Worm (Caenorhabditis elegans): ENCODE results near the gene ZK899.6.
A peak's percentile ranks its signal among the peaks of the same experiment; 100 is the strongest.
"Not testable (repeated sequence)": the region's sequence is repeated elsewhere in the genome, so short reads cannot be mapped to it uniquely, and the experiment has no call there.

The ZK899.6 gene

DNA sequence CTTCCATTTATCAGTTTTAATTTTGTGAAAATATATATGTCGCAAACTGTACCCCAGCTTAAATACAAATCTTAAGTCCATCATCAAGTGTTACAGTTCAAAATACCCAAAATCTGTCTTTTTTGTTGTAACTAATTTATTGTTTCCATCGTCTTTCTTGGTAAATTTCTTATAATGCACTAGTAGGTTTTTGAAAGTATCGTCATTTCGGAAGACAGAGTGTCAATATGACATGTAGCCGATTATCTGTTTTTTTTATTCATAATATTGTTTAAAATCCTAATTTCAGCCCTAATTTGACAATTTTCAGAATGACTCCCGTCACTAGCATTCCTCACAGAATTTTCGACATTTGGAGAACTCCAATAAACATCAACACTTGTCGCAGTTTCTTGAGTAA lies at the start of gene ZK899.6:
Gene ZK899.6 (plus strand): TSS at position 301 of the 400 bp plus-strand sequence.
- not testable (repeated sequence) for TF ChIP-seq W03F9.2, him-1, dao-5 (tag; optimal IDR thresholded peaks at IDR 0.05)

DNA sequence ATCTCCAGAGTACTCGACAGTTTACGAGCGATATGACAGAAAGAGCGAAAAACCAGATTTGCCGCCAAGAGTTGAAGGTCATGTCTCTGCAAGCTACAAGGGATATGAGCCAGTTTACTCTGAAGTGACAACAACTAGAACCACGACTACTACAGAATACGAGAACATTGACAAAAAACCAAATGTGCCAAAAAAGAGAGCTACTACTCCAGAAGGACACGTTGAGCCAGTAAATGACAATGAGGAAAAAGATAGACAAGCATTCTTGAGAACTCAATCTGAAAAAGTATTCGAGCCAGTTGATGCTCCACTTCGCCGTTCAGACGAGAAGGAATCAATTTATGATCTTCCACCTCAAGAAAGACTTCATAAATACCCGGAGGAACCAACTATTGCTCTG lies 45.8 kb upstream of the ZK899.6 start:
- no peak for TF ChIP-seq W03F9.2 (tag; optimal IDR thresholded peaks at IDR 0.05)
- TF ChIP-seq dao-5 (tag; optimal IDR thresholded peaks at IDR 0.05), result no peak
- TF ChIP-seq him-1 (tag; optimal IDR thresholded peaks at IDR 0.05), result no peak

DNA sequence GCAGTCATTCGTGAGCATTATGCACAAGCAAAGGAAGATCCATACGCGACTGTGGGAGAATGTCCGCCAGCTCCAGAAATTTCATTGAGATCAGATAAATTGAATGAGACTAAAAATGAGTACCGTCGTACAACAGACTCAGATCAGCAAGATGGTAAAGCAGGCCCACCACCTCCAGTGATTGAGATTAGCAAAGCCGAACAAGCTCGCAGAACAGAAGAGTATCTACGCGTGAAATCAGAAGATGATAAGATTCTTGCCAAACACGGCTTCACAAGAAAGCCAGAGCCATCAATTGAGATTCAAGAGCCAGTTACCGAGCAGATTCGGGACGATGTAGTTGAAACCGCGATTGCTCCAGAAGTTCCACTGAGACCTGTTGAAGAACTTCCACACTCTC lies 45.2 kb upstream of the ZK899.6 start:
- TF ChIP-seq W03F9.2 (tag; optimal IDR thresholded peaks at IDR 0.05) (no peak), dao-5 (tag; optimal IDR thresholded peaks at IDR 0.05) (no peak), him-1 (tag; optimal IDR thresholded peaks at IDR 0.05) (no peak)

DNA sequence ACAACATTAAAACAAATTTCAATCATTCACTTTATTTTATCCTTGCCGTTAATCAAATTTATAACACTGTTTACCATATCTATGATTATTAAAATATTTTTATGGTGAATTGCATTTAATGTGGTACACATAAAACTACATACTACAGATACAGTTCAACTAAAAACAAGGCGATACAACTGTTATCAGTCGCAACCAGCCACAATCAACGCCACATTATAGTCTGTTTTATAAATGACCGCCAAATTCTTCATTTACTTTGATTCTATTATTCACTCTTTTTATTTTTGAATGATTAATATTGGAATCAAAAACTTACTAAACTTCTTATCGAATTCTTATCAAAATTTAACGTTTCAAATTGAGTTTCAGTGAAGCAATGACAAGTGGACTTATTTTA lies 35.1 kb upstream of the ZK899.6 start, which contains the start of gene B0272.4:
Gene B0272.4 (plus strand): TSS at position 373 of the 400 bp plus-strand sequence.
- TF ChIP-seq him-1 (tag; optimal IDR thresholded peaks at IDR 0.05), result no peak
- no peak for TF ChIP-seq dao-5 (tag; optimal IDR thresholded peaks at IDR 0.05)

DNA sequence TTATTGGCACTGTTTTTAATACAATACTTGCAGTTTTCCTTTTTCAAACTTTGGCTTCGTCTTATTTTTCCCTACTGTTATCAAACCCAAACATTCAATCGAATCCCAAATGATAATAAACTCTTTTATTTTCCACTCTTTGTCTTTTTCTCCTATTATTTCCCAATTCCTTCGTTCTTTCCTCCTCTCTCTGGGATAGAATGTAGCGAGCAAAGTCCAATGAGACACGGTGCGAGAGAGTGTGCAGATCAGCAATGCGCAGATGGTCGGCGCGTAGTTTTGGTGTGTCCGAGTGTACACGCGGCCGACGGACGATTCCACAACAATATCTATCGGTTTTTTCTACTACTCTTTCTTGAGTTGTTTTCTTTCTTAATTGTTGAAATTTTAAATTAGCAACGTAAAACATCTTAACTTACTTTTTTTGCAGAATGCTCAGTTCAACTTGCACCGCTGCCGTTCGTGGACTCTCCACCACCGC lies 32.1 kb upstream of the ZK899.6 start, which contains the start of gene B0272.3:
Gene B0272.3 (plus strand): TSS at position 431 of the 481 bp plus-strand sequence.
- no peak for TF ChIP-seq him-1 (tag; optimal IDR thresholded peaks at IDR 0.05)
- TF ChIP-seq dao-5 (tag; optimal IDR thresholded peaks at IDR 0.05), result no peak
- TF ChIP-seq W03F9.2 (tag; optimal IDR thresholded peaks at IDR 0.05), result no peak

DNA sequence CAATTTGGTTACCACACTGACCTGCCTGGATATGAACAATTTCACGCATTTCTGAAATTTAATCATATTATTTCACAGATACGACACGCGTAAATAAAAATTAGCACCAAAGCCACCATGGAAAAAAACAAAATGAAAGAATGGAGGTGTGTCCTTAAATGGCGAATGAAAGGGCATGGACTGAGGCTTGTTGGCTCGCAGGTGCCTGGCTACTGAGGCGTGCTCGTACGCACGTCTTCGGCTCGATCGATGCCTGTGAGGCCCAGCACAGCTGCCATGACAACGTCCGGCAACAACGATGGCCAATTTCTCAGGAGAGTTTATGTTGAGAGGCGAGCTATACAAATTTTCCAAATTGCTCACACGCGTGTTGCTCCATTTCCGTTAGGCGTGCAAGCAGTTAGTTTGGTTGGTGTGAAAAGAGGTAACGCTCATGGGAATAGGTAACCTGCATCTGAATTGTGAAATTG lies 26.3 kb upstream of the ZK899.6 start, which contains the start of gene tbb-4:
Gene tbb-4 (minus strand): TSS at position 51 of the 470 bp plus-strand sequence.
- TF ChIP-seq W03F9.2 (tag; optimal IDR thresholded peaks at IDR 0.05), result no peak
- no peak for TF ChIP-seq him-1 (tag; optimal IDR thresholded peaks at IDR 0.05)
- no peak for TF ChIP-seq dao-5 (tag; optimal IDR thresholded peaks at IDR 0.05)

DNA sequence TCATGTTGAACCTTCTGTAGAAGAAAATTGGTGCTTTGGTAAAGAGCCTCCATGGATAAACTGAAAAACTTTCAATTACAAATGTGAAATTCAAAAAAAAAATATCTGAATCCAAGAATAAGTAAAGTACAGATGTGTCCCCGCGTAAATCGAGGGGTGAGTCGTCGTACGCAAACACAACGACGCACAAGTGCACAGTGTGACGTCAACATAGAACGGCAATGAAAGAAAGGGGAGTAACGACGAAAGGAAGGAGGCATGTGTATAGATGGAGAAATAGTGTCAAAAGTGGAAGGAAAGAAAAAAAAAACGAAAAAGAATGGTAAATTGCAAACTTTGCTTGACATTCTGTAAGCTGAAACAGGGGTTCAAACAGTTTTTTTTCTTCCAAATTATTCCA lies 21.6 kb upstream of the ZK899.6 start, which contains the start of gene memb-1:
Gene memb-1 (minus strand): TSS at position 60 of the 400 bp plus-strand sequence.
- TF ChIP-seq W03F9.2 (tag; optimal IDR thresholded peaks at IDR 0.05) (peak; percentile 14), him-1 (tag; optimal IDR thresholded peaks at IDR 0.05) (peak; percentile 64), dao-5 (tag; optimal IDR thresholded peaks at IDR 0.05) (no peak)

DNA sequence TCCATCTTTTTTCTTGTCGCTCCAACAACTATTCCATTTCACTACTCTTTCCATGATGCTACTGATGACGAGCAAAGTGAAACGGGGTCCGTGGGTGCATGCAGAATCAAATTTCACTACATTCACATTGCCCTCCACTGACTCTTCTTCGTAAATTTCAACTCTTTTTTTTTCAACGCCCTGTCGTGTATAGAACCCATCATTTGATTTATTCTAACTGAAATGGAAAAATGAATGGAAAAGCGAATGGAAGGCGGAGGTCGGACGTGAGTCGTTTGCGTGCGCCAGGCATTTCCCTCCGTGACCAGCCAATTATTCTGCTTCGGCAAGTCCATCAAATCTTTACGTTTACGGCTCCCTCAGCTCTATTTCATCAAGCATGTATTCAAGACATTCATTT lies 19.3 kb upstream of the ZK899.6 start:
- TF ChIP-seq dao-5 (tag; optimal IDR thresholded peaks at IDR 0.05), result no peak
- no peak for TF ChIP-seq him-1 (tag; optimal IDR thresholded peaks at IDR 0.05)
- TF ChIP-seq W03F9.2 (tag; optimal IDR thresholded peaks at IDR 0.05), result no peak

DNA sequence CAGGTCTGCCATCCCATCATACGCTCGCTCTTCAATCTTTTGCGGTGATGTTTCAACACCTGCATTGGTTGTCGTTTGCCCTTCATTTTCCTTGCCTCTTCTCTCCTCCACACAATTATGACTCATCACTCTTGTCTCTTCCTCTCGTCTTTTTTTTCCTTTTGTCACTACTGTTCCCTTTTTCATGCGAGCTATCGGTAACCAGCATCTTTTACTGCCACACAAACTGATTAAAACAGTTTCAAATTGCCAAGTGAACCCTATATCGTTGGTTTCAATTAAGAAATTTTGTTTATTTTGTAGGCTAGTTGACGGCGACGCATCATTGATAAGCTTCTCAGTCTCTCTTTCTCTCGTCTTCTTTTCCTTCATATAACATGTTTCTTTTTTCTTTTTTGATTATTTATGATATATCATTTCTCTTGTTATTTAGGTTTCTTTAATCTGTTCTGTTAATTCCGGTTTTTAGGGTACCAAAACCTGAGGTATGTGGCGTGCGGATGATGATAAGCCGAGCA lies 16.9 kb upstream of the ZK899.6 start, which contains the start of gene ZK899.1:
Gene ZK899.1 (plus strand): TSS at position 468 of the 518 bp plus-strand sequence.
- TF ChIP-seq W03F9.2 (tag; optimal IDR thresholded peaks at IDR 0.05), result no peak
- TF ChIP-seq dao-5 (tag; optimal IDR thresholded peaks at IDR 0.05), result no peak
- TF ChIP-seq him-1 (tag; optimal IDR thresholded peaks at IDR 0.05), result no peak

DNA sequence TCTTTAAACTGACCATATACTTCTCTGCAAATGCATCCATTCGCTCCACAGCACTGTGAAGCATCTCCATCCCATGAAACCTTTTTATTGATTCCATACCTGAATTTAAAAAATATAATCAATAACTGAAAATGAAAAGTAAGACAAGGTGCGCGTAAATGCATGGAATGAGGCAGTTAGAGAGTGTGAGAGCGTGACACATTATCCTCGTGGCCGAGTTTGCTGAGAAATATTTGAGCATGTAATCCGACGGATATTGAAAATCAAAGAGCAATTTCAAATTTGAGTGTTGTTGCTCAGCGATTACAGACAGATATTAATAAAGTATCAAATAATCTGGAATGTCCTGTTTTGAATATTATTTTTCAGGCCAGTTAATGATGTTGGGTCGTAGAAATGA lies 13.8 kb upstream of the ZK899.6 start, which contains the start of gene ZK899.7:
Gene ZK899.7 (minus strand): TSS at position 101 of the 400 bp plus-strand sequence.
- TF ChIP-seq dao-5 (tag; optimal IDR thresholded peaks at IDR 0.05), result no peak
- TF ChIP-seq W03F9.2 (tag; optimal IDR thresholded peaks at IDR 0.05), result no peak

DNA sequence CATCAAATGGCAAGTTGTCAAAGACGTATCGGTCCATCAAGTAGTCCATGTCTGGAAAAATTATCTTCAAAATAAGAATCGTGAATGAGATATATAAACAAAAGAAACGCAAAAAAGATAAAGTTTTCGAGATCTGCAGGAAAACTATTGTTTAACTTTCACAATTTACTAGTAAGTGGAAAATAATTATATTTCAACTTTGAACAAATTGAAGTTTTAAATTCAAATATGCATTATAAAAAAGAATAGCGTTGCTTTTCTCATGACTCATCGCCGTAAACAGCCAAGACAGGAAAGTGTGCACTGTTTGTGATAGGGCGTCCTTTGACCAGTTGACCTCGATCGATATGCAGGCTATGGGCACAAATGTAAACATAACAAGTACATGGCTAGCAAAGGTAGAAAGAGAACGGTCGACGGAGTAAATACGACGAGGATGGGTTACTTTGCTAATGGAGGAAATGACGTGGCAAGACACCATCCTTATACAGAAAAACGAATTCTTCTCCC lies 11.1 kb upstream of the ZK899.6 start, which contains the start of gene ZK899.2:
Gene ZK899.2 (minus strand): TSS at position 51 of the 510 bp plus-strand sequence.
- no peak for TF ChIP-seq him-1 (tag; optimal IDR thresholded peaks at IDR 0.05)
- no peak for TF ChIP-seq W03F9.2 (tag; optimal IDR thresholded peaks at IDR 0.05)
- no peak for TF ChIP-seq dao-5 (tag; optimal IDR thresholded peaks at IDR 0.05)

DNA sequence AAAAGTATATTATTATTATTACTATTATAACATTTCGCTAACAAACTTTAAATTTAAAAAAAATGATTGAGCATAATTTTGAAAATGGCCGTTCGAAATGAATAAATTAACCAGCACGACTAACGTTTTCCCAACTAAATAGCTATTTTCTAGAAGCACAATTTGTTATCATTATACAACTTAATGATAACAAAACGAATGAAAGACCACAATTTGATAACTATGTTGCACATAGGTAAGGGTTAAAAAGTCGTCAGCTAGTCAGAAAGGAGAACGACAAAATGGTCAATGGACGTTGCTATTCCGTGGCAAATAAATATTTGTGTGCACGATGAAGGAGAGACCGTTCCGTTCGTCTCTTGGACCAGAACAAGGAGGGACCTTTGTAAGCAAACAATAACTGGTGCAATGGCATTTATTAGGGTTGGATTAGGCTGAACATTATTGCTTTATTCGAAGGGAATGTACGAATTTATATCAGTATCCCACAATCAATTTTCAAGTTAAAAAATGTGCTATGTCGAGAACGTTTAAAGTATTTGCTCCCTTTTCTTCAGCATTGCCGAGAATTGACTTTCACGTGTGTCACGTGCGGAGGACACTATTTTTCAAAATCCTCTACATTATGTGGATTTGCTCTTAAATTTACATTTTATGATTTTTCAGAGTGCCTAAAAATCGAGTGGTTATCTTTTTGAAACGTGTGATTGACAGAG lies 10.5 kb upstream of the ZK899.6 start, which contains the start of gene ZK899.3:
Gene ZK899.3 (plus strand): TSS at position 666 of the 716 bp plus-strand sequence.
- no peak for TF ChIP-seq him-1 (tag; optimal IDR thresholded peaks at IDR 0.05)
- no peak for TF ChIP-seq W03F9.2 (tag; optimal IDR thresholded peaks at IDR 0.05)
- TF ChIP-seq dao-5 (tag; optimal IDR thresholded peaks at IDR 0.05), result no peak

DNA sequence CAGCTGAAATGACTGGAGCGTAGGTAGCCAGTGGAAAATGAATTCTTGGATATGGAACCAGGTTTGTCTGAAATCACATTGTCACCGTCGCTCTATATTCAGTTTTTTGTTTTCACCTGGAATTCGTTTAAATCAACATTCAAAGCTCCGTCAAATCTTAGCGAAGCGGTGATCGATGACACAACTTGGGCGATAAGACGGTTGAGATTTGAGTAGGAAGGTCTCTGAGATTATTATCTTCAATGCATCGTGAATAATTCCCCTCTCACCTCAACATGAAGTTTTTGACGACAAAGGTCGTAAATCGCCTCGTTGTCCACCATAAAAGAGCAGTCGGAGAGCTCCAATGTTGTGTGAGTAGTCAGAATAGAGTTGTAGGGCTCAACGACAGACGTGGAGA lies 6.6 kb upstream of the ZK899.6 start:
- no peak for TF ChIP-seq W03F9.2 (tag; optimal IDR thresholded peaks at IDR 0.05)
- TF ChIP-seq dao-5 (tag; optimal IDR thresholded peaks at IDR 0.05), result no peak
- TF ChIP-seq him-1 (tag; optimal IDR thresholded peaks at IDR 0.05), result no peak

DNA sequence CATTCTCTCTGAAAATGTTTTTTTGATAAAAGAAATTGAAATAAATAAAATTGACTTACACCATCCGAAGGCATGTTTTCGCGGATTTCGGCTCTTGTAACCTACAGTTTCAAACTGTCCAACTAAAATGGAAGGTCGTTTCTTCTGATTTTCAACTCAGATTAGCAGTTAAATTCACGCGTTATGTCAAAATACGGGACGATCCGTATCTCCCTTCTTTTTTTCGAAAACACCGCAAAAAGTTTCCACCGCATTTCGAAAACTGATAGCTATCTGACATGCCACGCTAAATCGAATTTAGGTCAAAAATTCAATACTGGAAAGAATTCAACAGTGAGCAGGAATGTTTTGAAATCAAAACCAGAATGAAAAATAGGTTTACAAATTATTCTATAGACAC lies 5.0 kb upstream of the ZK899.6 start, which contains the start of gene tba-8:
Gene tba-8 (minus strand): TSS at position 207 of the 400 bp plus-strand sequence.
- TF ChIP-seq W03F9.2 (tag; optimal IDR thresholded peaks at IDR 0.05) (no peak), dao-5 (tag; optimal IDR thresholded peaks at IDR 0.05) (no peak), him-1 (tag; optimal IDR thresholded peaks at IDR 0.05) (no peak)
